Worm (Caenorhabditis elegans): Measurements from ENCODE around the gene F54F2.9.

DNA sequence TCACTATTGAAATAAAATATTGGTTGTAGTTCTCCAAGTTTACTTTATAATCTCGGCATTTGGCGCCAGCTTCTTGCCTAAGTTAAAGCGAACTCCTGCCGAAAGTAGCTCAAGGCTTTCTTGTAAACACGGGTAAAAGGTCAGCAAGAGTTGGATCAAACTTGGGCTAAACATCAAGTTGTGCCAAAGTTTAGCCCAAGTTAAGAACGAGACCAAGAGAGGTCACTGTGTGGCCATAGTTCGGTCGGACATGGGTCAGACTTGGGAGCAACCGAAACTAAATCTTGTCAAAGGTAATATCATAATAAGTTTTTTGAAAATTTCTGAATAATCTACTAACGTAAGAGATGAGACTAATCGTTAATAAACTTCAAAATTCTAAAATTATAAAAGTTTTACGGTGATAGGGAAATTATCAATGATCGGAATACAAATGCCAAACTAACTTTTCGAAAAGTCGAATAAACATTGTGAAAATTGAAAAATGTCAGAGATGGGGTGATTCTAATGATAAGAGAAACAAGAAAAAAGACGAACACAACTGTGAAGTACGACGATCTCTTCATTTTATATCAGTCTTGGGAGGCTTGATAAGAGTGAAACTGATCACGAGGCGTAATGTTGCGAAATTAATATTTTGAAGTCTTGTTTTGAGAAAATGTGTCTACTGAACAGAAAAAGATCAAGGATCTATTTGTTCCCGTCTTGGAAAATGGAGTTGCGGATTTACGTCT, 41.1 kb upstream of the F54F2.9 start:
- TF ChIP-seq ama-1 (optimal IDR thresholded peaks at IDR 0.05) (no peak), scrt-1 (GFP tag; IDR thresholded peaks at IDR 0.05) (no peak), tbx-37 (GFP tag; conservative IDR thresholded peaks at IDR 0.05) (no peak), flt-1 (GFP tag; IDR thresholded peaks at IDR 0.05) (no peak), ceh-13 (GFP tag; optimal IDR thresholded peaks at IDR 0.05) (no peak)

All from whole organism, early embryonic.